Worm (Caenorhabditis elegans) whole organism, L4 larva: ENCODE measurements around the gene ced-9.

Experiments used
- F37D6.2 ChIP-seq: sonication (generic microtip); optimal IDR thresholded peaks from 2 replicates; lab custom pipeline; 2016; ENCODE audit warnings: mild to moderate bottlenecking, missing genetic modification characterization, missing compliant biosample characterization
- F49E8.2 ChIP-seq: sonication (generic microtip); optimal IDR thresholded peaks from 2 replicates; lab custom pipeline; 2016; ENCODE audit warnings: missing compliant biosample characterization, mild to moderate bottlenecking, missing genetic modification characterization, borderline replicate concordance
- Y105C5A.15 ChIP-seq: fragments of 200-800 bp; sonication (Bioruptor generic); IDR thresholded peaks from 2 replicates; pipeline ENCODE4 v1.3.6; 2022; ENCODE audit warnings: missing genetic modification characterization, missing compliant biosample characterization
- ZK337.2 ChIP-seq: fragments of 200-800 bp; sonication (Bioruptor generic); IDR thresholded peaks from 2 replicates; pipeline ENCODE4 v1.3.6; 2022; ENCODE audit warnings: missing genetic modification reagents, missing genetic modification characterization, missing compliant biosample characterization
- ZK546.5 ChIP-seq, 2 experiments: sonication (generic microtip); optimal IDR thresholded peaks; 2 replicates each; lab custom pipeline; 2017; ENCODE audit warnings: missing biosample characterization in 2 of 2, missing genetic modification characterization in 2 of 2
- arid-1 ChIP-seq: fragments of 200-800 bp; sonication (Bioruptor generic); conservative IDR thresholded peaks from 2 replicates; pipeline ENCODE4 v1.3.6; 2022; ENCODE audit warnings: missing genetic modification reagents, missing genetic modification characterization, missing compliant biosample characterization
- attf-4 ChIP-seq: sonication (generic microtip); optimal IDR thresholded peaks from 3 replicates; lab custom pipeline; 2017; ENCODE audit warnings: missing biosample characterization, missing genetic modification characterization
- ceh-20 ChIP-seq: fragments of 200-800 bp; sonication (Bioruptor generic); IDR thresholded peaks from 2 replicates; pipeline ENCODE4 v1.3.6; 2022; ENCODE audit warnings: missing genetic modification reagents, missing genetic modification characterization, missing compliant biosample characterization
- ceh-32 ChIP-seq: sonication (generic microtip); optimal IDR thresholded peaks from 2 replicates; lab custom pipeline; 2016; ENCODE audit warnings: mild to moderate bottlenecking, missing genetic modification characterization, missing compliant biosample characterization; ENCODE audit not compliant: poor library complexity
- ceh-44 ChIP-seq: fragments of 200-800 bp; sonication (Bioruptor generic); IDR thresholded peaks from 2 replicates; pipeline ENCODE4 v1.3.6; 2022; ENCODE audit warnings: missing genetic modification reagents, missing genetic modification characterization, missing compliant biosample characterization
- ceh-62 ChIP-seq: sonication (generic microtip); optimal IDR thresholded peaks from 2 replicates; lab custom pipeline; 2017; ENCODE audit warnings: missing biosample characterization, missing genetic modification characterization
- ceh-82 ChIP-seq: sonication (generic microtip); optimal IDR thresholded peaks from 2 replicates; lab custom pipeline; 2017; ENCODE audit warnings: missing biosample characterization, missing genetic modification characterization
- ces-1 ChIP-seq: fragments of 150-350 bp; sonication (generic microtip); optimal IDR thresholded peaks from 4 replicates; lab custom pipeline; 2014; ENCODE audit warnings: missing biosample characterization, missing genetic modification reagents, missing genetic modification characterization
- daf-16 ChIP-seq, 3 experiments: sonication (generic microtip); optimal IDR thresholded peaks; 2 replicates each; lab custom pipeline; 2016 to 2017; ENCODE audit warnings: missing genetic modification characterization in 3 of 3, missing genetic modification reagents in 3 of 3, mild to moderate bottlenecking in 2 of 3, missing compliant biosample characterization in 2 of 3, missing biosample characterization in 1 of 3, moderate library complexity in 1 of 3
- daf-19 ChIP-seq: fragments of 200-800 bp; sonication (Bioruptor generic); conservative IDR thresholded peaks from 2 replicates; pipeline ENCODE4 v1.3.6; 2022; ENCODE audit warnings: missing genetic modification characterization, missing compliant biosample characterization
- dmd-6 ChIP-seq: fragments of 200-800 bp; sonication (Bioruptor generic); IDR thresholded peaks from 2 replicates; pipeline ENCODE4 v1.3.6; 2022; ENCODE audit warnings: missing genetic modification reagents, missing genetic modification characterization, missing compliant biosample characterization
- dmd-8 ChIP-seq: fragments of 200-800 bp; sonication (Bioruptor generic); IDR thresholded peaks from 2 replicates; pipeline ENCODE4 v1.3.6; 2022; ENCODE audit warnings: missing genetic modification characterization, missing compliant biosample characterization
- dpl-1 ChIP-seq: fragments of 150-350 bp; optimal IDR thresholded peaks from 2 replicates; lab custom pipeline; 2014; ENCODE audit warnings: missing biosample characterization, missing genetic modification reagents, missing genetic modification characterization
- fkh-10 ChIP-seq: fragments of 150-350 bp; optimal IDR thresholded peaks from 2 replicates; lab custom pipeline; 2014; ENCODE audit warnings: missing biosample characterization, missing genetic modification reagents, missing genetic modification characterization
- fos-1 ChIP-seq: fragments of 150-350 bp; optimal IDR thresholded peaks from 2 replicates; lab custom pipeline; 2014; ENCODE audit warnings: missing biosample characterization, missing genetic modification characterization
- hif-1 ChIP-seq, 2 experiments: sonication (generic microtip); optimal IDR thresholded peaks; 2 replicates each; lab custom pipeline; 2016 to 2017; ENCODE audit warnings: missing compliant biosample characterization in 2 of 2, missing genetic modification characterization in 2 of 2, missing genetic modification reagents in 2 of 2, missing genotype in 2 of 2, mild to moderate bottlenecking in 1 of 2
- hlh-30 ChIP-seq: sonication (generic microtip); optimal IDR thresholded peaks from 2 replicates; lab custom pipeline; 2017; ENCODE audit warnings: antibody characterized with exemption, mild to moderate bottlenecking, missing genetic modification characterization, missing compliant biosample characterization; ENCODE audit not compliant: insufficient read depth
- lim-7 ChIP-seq: fragments of 200-800 bp; sonication (Bioruptor generic); IDR thresholded peaks from 2 replicates; pipeline ENCODE4 v1.3.6; 2022; ENCODE audit warnings: missing genetic modification characterization, missing compliant biosample characterization
- lin-1 ChIP-seq: fragments of 200-800 bp; sonication (Bioruptor generic); IDR thresholded peaks from 2 replicates; pipeline ENCODE4 v1.3.6; 2022; ENCODE audit warnings: missing genetic modification reagents, missing genetic modification characterization, missing compliant biosample characterization
- lin-13 ChIP-seq: fragments of 150-350 bp; optimal IDR thresholded peaks from 2 replicates; lab custom pipeline; 2014; ENCODE audit warnings: missing biosample characterization, missing genetic modification reagents, missing genetic modification characterization
- lin-15B ChIP-seq: fragments of 150-350 bp; sonication (generic microtip); optimal IDR thresholded peaks from 3 replicates; lab custom pipeline; 2014; ENCODE audit warnings: missing biosample characterization, missing genetic modification characterization
- lin-38 ChIP-seq: fragments of 200-800 bp; sonication (Bioruptor generic); IDR thresholded peaks from 2 replicates; pipeline ENCODE4 v1.3.6; 2022; ENCODE audit warnings: missing genetic modification reagents, missing genetic modification characterization, missing compliant biosample characterization
- lir-3 ChIP-seq: sonication (generic microtip); optimal IDR thresholded peaks from 2 replicates; lab custom pipeline; 2016; ENCODE audit warnings: mild to moderate bottlenecking, missing genetic modification characterization, missing compliant biosample characterization
- madf-5 ChIP-seq, 2 experiments: fragments of 200-800 bp; sonication (Bioruptor generic); IDR thresholded peaks; 2 replicates each; pipeline ENCODE4 v1.3.6; 2022; ENCODE audit warnings: missing compliant biosample characterization in 2 of 2, missing genetic modification characterization in 2 of 2
- mep-1 ChIP-seq: fragments of 150-350 bp; sonication (generic microtip); optimal IDR thresholded peaks from 3 replicates; lab custom pipeline; 2014; ENCODE audit warnings: missing biosample characterization, missing genetic modification characterization
- nhr-111 ChIP-seq: fragments of 200-800 bp; sonication (Bioruptor generic); optimal IDR thresholded peaks from 2 replicates; lab custom pipeline; 2018; ENCODE audit warnings: mild to moderate bottlenecking, missing genetic modification characterization, missing compliant biosample characterization
- nhr-237 ChIP-seq: sonication (generic microtip); optimal IDR thresholded peaks from 2 replicates; lab custom pipeline; 2017; ENCODE audit warnings: missing biosample characterization, missing genetic modification characterization
- nhr-41 ChIP-seq: fragments of 200-800 bp; sonication (Bioruptor generic); IDR thresholded peaks from 2 replicates; pipeline ENCODE4 v1.3.6; 2022; ENCODE audit warnings: missing genetic modification reagents, missing genetic modification characterization, missing compliant biosample characterization
- php-3 ChIP-seq: fragments of 200-800 bp; sonication (Bioruptor generic); IDR thresholded peaks from 2 replicates; pipeline ENCODE4 v1.3.6; 2022; ENCODE audit warnings: missing genetic modification reagents, missing genetic modification characterization, missing compliant biosample characterization
- pqm-1 ChIP-seq: sonication (generic microtip); optimal IDR thresholded peaks from 2 replicates; lab custom pipeline; 2017; ENCODE audit warnings: missing biosample characterization, missing genetic modification characterization
- rbr-2 ChIP-seq: sonication (generic microtip); optimal IDR thresholded peaks from 2 replicates; lab custom pipeline; 2016; ENCODE audit warnings: missing genotype, missing genetic modification characterization, missing compliant biosample characterization
- saeg-2 ChIP-seq: fragments of 200-800 bp; sonication (Bioruptor generic); IDR thresholded peaks from 2 replicates; pipeline ENCODE4 v1.3.6; 2022; ENCODE audit warnings: missing genetic modification reagents, missing genetic modification characterization, missing compliant biosample characterization
- tag-97 ChIP-seq: fragments of 200-800 bp; sonication (Bioruptor generic); IDR thresholded peaks from 2 replicates; pipeline ENCODE4 v1.3.6; 2022; ENCODE audit warnings: missing genetic modification characterization, missing compliant biosample characterization
- unc-130 ChIP-seq: sonication (generic microtip); optimal IDR thresholded peaks from 2 replicates; lab custom pipeline; 2016; ENCODE audit warnings: missing genetic modification reagents, missing genetic modification characterization, missing compliant biosample characterization
- unc-62 ChIP-seq, 3 experiments: fragments of 150-350 bp in 1 of 3; sonication (generic microtip); optimal IDR thresholded peaks in 2 of 3; peaks in 1 of 3; 1 replicate in 1 of 3; 2 replicates in 2 of 3; lab custom pipeline; 2014 to 2017; ENCODE audit warnings: missing biosample characterization in 3 of 3, missing genetic modification characterization in 3 of 3, missing genetic modification reagents in 3 of 3, missing genotype in 1 of 3
- zip-2 ChIP-seq: fragments of 150-350 bp; optimal IDR thresholded peaks from 2 replicates; lab custom pipeline; 2014; ENCODE audit warnings: missing biosample characterization, missing genetic modification characterization

ced-9 gene

ce11 chrIII:10293362-10293761 is 41.6 kb upstream of the ced-9 start:
- TF ChIP-seq lim-7 (0 out of 2 replicates have a peak, but pooled peaks have one; percentile 42), dmd-6 (GFP tag; lab: Robert Waterston, UW) (peak; percentile 35), hlh-30 (peak; percentile 25), attf-4 (no peak)

- TF ChIP-seq lin-38 (no peak), unc-62 (GFP tag; optimal IDR thresholded peaks at IDR 0.05 in 1 of 2; lab: Kevin White, UChicago) (peak in 1 of 2 experiments; percentile 94), unc-62 (tag; optimal IDR thresholded peaks at IDR 0.05; lab: Kevin White, UChicago) (no peak)
These were observed 41.0 kb upstream of the ced-9 start for ce11 chrIII:10293946-10294345.

ce11 chrIII:10294837-10295236 is 40.1 kb upstream of the ced-9 start, which contains the start of gene vglu-2:
vglu-2 (plus strand) TSS chrIII:10295137.
- TF ChIP-seq saeg-2 (no peak), daf-16 (GFP tag; optimal IDR thresholded peaks at IDR 0.05; lab: Kevin White, UChicago) (no peak), daf-16 (tag; optimal IDR thresholded peaks at IDR 0.05; lab: Kevin White, UChicago) (no peak), madf-5 (GFP tag; IDR thresholded peaks at IDR 0.05; lab: Robert Waterston, UW) (no peak), lin-1 (no peak), daf-19 (GFP tag; lab: Robert Waterston, UW) (no peak), nhr-237 (tag; lab: Kevin White, UChicago) (no peak), ceh-44 (no peak), zip-2 (no peak), fkh-10 (GFP tag; lab: Kevin White, UChicago) (no peak), ZK337.2 (GFP tag; lab: Robert Waterston, UW) (no peak), attf-4 (no peak), rbr-2 (tag; lab: Kevin White, UChicago) (no peak), mep-1 (tag; lab: Kevin White, UChicago) (no peak), ceh-62 (tag; lab: Kevin White, UChicago) (no peak), ZK546.5 (tag; optimal IDR thresholded peaks at IDR 0.05; lab: Kevin White, UChicago) (no peak)

ce11 chrIII:10296904-10297303 is 38.1 kb upstream of the ced-9 start:
- no peak for TF ChIP-seq Y105C5A.15 (GFP tag; lab: Robert Waterston, UW)
- peak in 1 of 2 experiments; percentile 72 for TF ChIP-seq unc-62 (GFP tag; optimal IDR thresholded peaks at IDR 0.05 in 1 of 2; lab: Kevin White, UChicago)
- TF ChIP-seq unc-62 (tag; optimal IDR thresholded peaks at IDR 0.05; lab: Kevin White, UChicago) = no peak
- TF ChIP-seq php-3 (GFP tag; lab: Robert Waterston, UW) = peak; percentile 23; the same call in 1 of the 2 replicates
- 0 out of 2 replicates have a peak, but pooled peaks have one; percentile 12 for TF ChIP-seq ceh-20 (GFP tag; lab: Robert Waterston, UW)
- TF ChIP-seq hif-1 (tag; optimal IDR thresholded peaks at IDR 0.05; lab: Kevin White, UChicago) = no peak

- peak in 1 of 2 experiments; percentile 72 for TF ChIP-seq unc-62 (GFP tag; optimal IDR thresholded peaks at IDR 0.05 in 1 of 2; lab: Kevin White, UChicago)
- no peak for TF ChIP-seq unc-62 (tag; optimal IDR thresholded peaks at IDR 0.05; lab: Kevin White, UChicago)
- TF ChIP-seq ZK337.2 (GFP tag; lab: Robert Waterston, UW) = no peak
These were observed 34.9 kb upstream of the ced-9 start, which contains the start of gene vglu-3 for ce11 chrIII:10300078-10300477. vglu-3 (plus strand) TSS chrIII:10300378.

ce11 chrIII:10305295-10305694 is 29.7 kb upstream of the ced-9 start:
- TF ChIP-seq lin-15B (tag; lab: Kevin White, UChicago) (no peak), pqm-1 (tag; lab: Kevin White, UChicago) (peak; percentile 58), lin-13 (no peak), F49E8.2 (no peak), ceh-32 (tag; lab: Kevin White, UChicago) (no peak), ceh-82 (tag; lab: Kevin White, UChicago) (no peak), arid-1 (no peak), tag-97 (GFP tag; lab: Robert Waterston, UW) (no peak), ces-1 (GFP tag; lab: Kevin White, UChicago) (no peak), fos-1 (no peak), nhr-111 (GFP tag; lab: Kevin White, UChicago) (no peak), F37D6.2 (no peak), unc-130 (no peak), nhr-41 (no peak), dmd-6 (GFP tag; lab: Robert Waterston, UW) (peak; percentile 21; the same call in 1 of the 2 replicates), dpl-1 (GFP tag; lab: Kevin White, UChicago) (no peak), lir-3 (tag; lab: Kevin White, UChicago) (no peak), dmd-8 (no peak)
